Worm (Caenorhabditis elegans) whole organism, L4 larva: ENCODE data around the gene parp-2.

ENCODE experiments used
- F10B5.3 ChIP-seq: sonication (generic microtip); optimal IDR thresholded peaks from 2 replicates; lab custom pipeline; 2016; ENCODE audit warnings: mild to moderate bottlenecking, missing genetic modification characterization, missing compliant biosample characterization
- F26F4.8 ChIP-seq: fragments of 200-800 bp; sonication (Bioruptor generic); conservative IDR thresholded peaks from 2 replicates; pipeline ENCODE4 v1.3.6; 2022; ENCODE audit warnings: missing genetic modification characterization, missing compliant biosample characterization
- F44E2.7 ChIP-seq: fragments of 200-800 bp; sonication (Bioruptor generic); IDR thresholded peaks from 2 replicates; pipeline ENCODE4 v2.1.2; 2022; ENCODE audit warnings: missing genetic modification characterization, missing compliant biosample characterization
- F49E8.2 ChIP-seq: sonication (generic microtip); optimal IDR thresholded peaks from 2 replicates; lab custom pipeline; 2016; ENCODE audit warnings: missing compliant biosample characterization, mild to moderate bottlenecking, missing genetic modification characterization, borderline replicate concordance
- T20F7.1 ChIP-seq: fragments of 200-800 bp; sonication (Bioruptor generic); optimal IDR thresholded peaks from 2 replicates; lab custom pipeline; 2018; ENCODE audit warnings: mild to moderate bottlenecking, missing genetic modification characterization, missing compliant biosample characterization
- Y105C5A.15 ChIP-seq: fragments of 200-800 bp; sonication (Bioruptor generic); IDR thresholded peaks from 2 replicates; pipeline ENCODE4 v1.3.6; 2022; ENCODE audit warnings: missing genetic modification characterization, missing compliant biosample characterization
- aly-2 ChIP-seq: sonication (generic microtip); optimal IDR thresholded peaks from 2 replicates; lab custom pipeline; 2018; ENCODE audit warnings: missing biosample characterization, missing genetic modification characterization
- attf-4 ChIP-seq: sonication (generic microtip); optimal IDR thresholded peaks from 3 replicates; lab custom pipeline; 2017; ENCODE audit warnings: missing biosample characterization, missing genetic modification characterization
- ceh-44 ChIP-seq: fragments of 200-800 bp; sonication (Bioruptor generic); IDR thresholded peaks from 2 replicates; pipeline ENCODE4 v1.3.6; 2022; ENCODE audit warnings: missing genetic modification reagents, missing genetic modification characterization, missing compliant biosample characterization
- ces-1 ChIP-seq: fragments of 150-350 bp; sonication (generic microtip); optimal IDR thresholded peaks from 4 replicates; lab custom pipeline; 2014; ENCODE audit warnings: missing biosample characterization, missing genetic modification reagents, missing genetic modification characterization
- ctbp-1 ChIP-seq: fragments of 200-800 bp; sonication (Bioruptor generic); IDR thresholded peaks from 2 replicates; pipeline ENCODE4 v1.3.6; 2022; ENCODE audit warnings: missing genetic modification reagents, missing genetic modification characterization, missing compliant biosample characterization
- daf-12 ChIP-seq: fragments of 150-350 bp; optimal IDR thresholded peaks from 2 replicates; lab custom pipeline; 2014; ENCODE audit warnings: missing biosample characterization, missing genetic modification reagents, missing genetic modification characterization
- daf-19 ChIP-seq: fragments of 200-800 bp; sonication (Bioruptor generic); conservative IDR thresholded peaks from 2 replicates; pipeline ENCODE4 v1.3.6; 2022; ENCODE audit warnings: missing genetic modification characterization, missing compliant biosample characterization
- dmd-6 ChIP-seq: fragments of 200-800 bp; sonication (Bioruptor generic); IDR thresholded peaks from 2 replicates; pipeline ENCODE4 v1.3.6; 2022; ENCODE audit warnings: missing genetic modification reagents, missing genetic modification characterization, missing compliant biosample characterization
- dmd-9 ChIP-seq: fragments of 200-800 bp; sonication (Bioruptor generic); IDR thresholded peaks from 2 replicates; pipeline ENCODE4 v1.3.6; 2022; ENCODE audit warnings: missing genetic modification reagents, missing genetic modification characterization, missing compliant biosample characterization
- dpl-1 ChIP-seq: fragments of 150-350 bp; optimal IDR thresholded peaks from 2 replicates; lab custom pipeline; 2014; ENCODE audit warnings: missing biosample characterization, missing genetic modification reagents, missing genetic modification characterization
- hlh-11 ChIP-seq: fragments of 200-800 bp; sonication (Bioruptor generic); optimal IDR thresholded peaks from 2 replicates; lab custom pipeline; 2018; ENCODE audit warnings: mild to moderate bottlenecking, missing genetic modification characterization, missing compliant biosample characterization
- jun-1 ChIP-seq: fragments of 150-350 bp; optimal IDR thresholded peaks from 2 replicates; lab custom pipeline; 2014; ENCODE audit warnings: missing biosample characterization, missing genetic modification reagents, missing genetic modification characterization
- lin-29 ChIP-seq: fragments of 200-800 bp; sonication (Bioruptor generic); IDR thresholded peaks from 2 replicates; pipeline ENCODE4 v1.3.6; 2022; ENCODE audit warnings: missing genetic modification reagents, missing genetic modification characterization, missing compliant biosample characterization
- lin-39 ChIP-seq: fragments of 150-350 bp; optimal IDR thresholded peaks from 2 replicates; lab custom pipeline; 2014; ENCODE audit warnings: missing biosample characterization, missing genetic modification reagents, missing genetic modification characterization
- lir-3 ChIP-seq: sonication (generic microtip); optimal IDR thresholded peaks from 2 replicates; lab custom pipeline; 2016; ENCODE audit warnings: mild to moderate bottlenecking, missing genetic modification characterization, missing compliant biosample characterization
- mes-2 ChIP-seq: sonication (generic microtip); optimal IDR thresholded peaks from 2 replicates; lab custom pipeline; 2016; ENCODE audit warnings: missing genotype, mild to moderate bottlenecking, missing genetic modification characterization, missing compliant biosample characterization; ENCODE audit not compliant: poor library complexity, severe bottlenecking
- mxl-3 ChIP-seq: fragments of 200-800 bp; sonication (Bioruptor generic); optimal IDR thresholded peaks from 2 replicates; lab custom pipeline; 2018; ENCODE audit warnings: mild to moderate bottlenecking, missing genetic modification characterization, missing compliant biosample characterization
- nhr-42 ChIP-seq: fragments of 200-800 bp; sonication (Bioruptor generic); IDR thresholded peaks from 2 replicates; pipeline ENCODE4 v1.3.6; 2022; ENCODE audit warnings: missing genetic modification characterization, missing compliant biosample characterization
- pha-4 ChIP-seq, 2 experiments: fragments of 150-350 bp in 1 of 2; fragments of 200-800 bp in 1 of 2; sonication (Bioruptor generic) in 1 of 2; IDR thresholded peaks in 1 of 2; optimal IDR thresholded peaks in 1 of 2; 2 replicates each; pipeline versions ENCODE4 v1.3.6 to Lab custom; 2014 to 2022; ENCODE audit warnings: missing genetic modification characterization in 2 of 2, missing genetic modification reagents in 2 of 2, missing biosample characterization in 1 of 2, missing compliant biosample characterization in 1 of 2
- saeg-2 ChIP-seq: fragments of 200-800 bp; sonication (Bioruptor generic); IDR thresholded peaks from 2 replicates; pipeline ENCODE4 v1.3.6; 2022; ENCODE audit warnings: missing genetic modification reagents, missing genetic modification characterization, missing compliant biosample characterization
- set-16 ChIP-seq: fragments of 200-800 bp; sonication (Bioruptor generic); IDR thresholded peaks from 2 replicates; pipeline ENCODE4 v1.3.6; 2022; ENCODE audit warnings: missing genetic modification reagents, missing genetic modification characterization, missing compliant biosample characterization
- snpc-1.2 ChIP-seq: fragments of 200-800 bp; sonication (Bioruptor generic); IDR thresholded peaks from 2 replicates; pipeline ENCODE4 v1.3.6; 2022; ENCODE audit warnings: missing genetic modification reagents, missing genetic modification characterization, missing compliant biosample characterization
- spr-1 ChIP-seq: sonication (generic microtip); optimal IDR thresholded peaks from 2 replicates; lab custom pipeline; 2016; ENCODE audit warnings: mild to moderate bottlenecking, missing genetic modification characterization, missing compliant biosample characterization
- spr-3 ChIP-seq: fragments of 200-800 bp; sonication (Bioruptor generic); optimal IDR thresholded peaks from 2 replicates; lab custom pipeline; 2018; ENCODE audit warnings: mild to moderate bottlenecking, missing genetic modification characterization, missing compliant biosample characterization
- unc-130 ChIP-seq: sonication (generic microtip); optimal IDR thresholded peaks from 2 replicates; lab custom pipeline; 2016; ENCODE audit warnings: missing genetic modification reagents, missing genetic modification characterization, missing compliant biosample characterization
- unc-62 ChIP-seq, 3 experiments: fragments of 150-350 bp in 1 of 3; sonication (generic microtip); optimal IDR thresholded peaks in 2 of 3; peaks in 1 of 3; 1 replicate in 1 of 3; 2 replicates in 2 of 3; lab custom pipeline; 2014 to 2017; ENCODE audit warnings: missing biosample characterization in 3 of 3, missing genetic modification characterization in 3 of 3, missing genetic modification reagents in 3 of 3, missing genotype in 1 of 3
- vab-7 ChIP-seq: fragments of 200-800 bp; sonication (Bioruptor generic); IDR thresholded peaks from 2 replicates; pipeline ENCODE4 v1.3.6; 2022; ENCODE audit warnings: missing genetic modification reagents, missing genetic modification characterization, missing compliant biosample characterization
- zag-1 ChIP-seq: fragments of 150-350 bp; optimal IDR thresholded peaks from 2 replicates; lab custom pipeline; 2014; ENCODE audit warnings: missing biosample characterization, missing genetic modification characterization
- zfp-2 ChIP-seq: sonication (generic microtip); optimal IDR thresholded peaks from 2 replicates; lab custom pipeline; 2016; ENCODE audit warnings: mild to moderate bottlenecking, missing genetic modification characterization, missing compliant biosample characterization
- ztf-11 ChIP-seq: fragments of 150-350 bp; optimal IDR thresholded peaks from 2 replicates; lab custom pipeline; 2014; ENCODE audit warnings: missing biosample characterization, missing genetic modification characterization
- ztf-7 ChIP-seq: fragments of 150-350 bp; optimal IDR thresholded peaks from 2 replicates; lab custom pipeline; 2014; ENCODE audit warnings: missing biosample characterization, missing genetic modification characterization

Gene parp-2

DNA sequence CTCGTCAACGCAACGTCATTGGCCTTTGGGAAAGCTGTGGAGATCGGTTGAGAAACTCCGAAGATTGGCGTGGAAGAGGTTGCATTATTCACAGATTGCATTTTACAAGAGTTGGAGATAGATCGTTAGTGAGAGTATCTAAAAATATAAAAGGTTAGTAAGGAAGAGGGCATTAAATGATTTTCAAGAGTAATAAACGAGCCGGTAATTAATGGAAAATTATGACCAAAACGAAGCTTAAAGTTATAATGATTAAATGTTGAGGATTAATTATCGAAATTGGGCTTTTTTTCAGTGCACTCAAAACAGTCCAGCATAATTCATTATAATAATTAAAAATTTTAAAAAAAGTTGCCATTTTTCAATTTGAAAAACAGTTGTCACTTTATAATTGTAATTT is 16.5 kb downstream of the parp-2 start, which contains the start of gene pap-2:
Gene pap-2, minus strand, starts transcription at position 101 of the 400 bp plus-strand sequence.
- no peak for TF ChIP-seq daf-19
- TF ChIP-seq mes-2 (tag; lab: Kevin White, UChicago), result no peak
- no peak for TF ChIP-seq spr-3 (GFP tag; lab: Kevin White, UChicago)
- TF ChIP-seq daf-12, result no peak
- TF ChIP-seq mxl-3 (GFP tag; lab: Kevin White, UChicago), result no peak
- no peak for TF ChIP-seq Y105C5A.15 (GFP tag; lab: Robert Waterston, UW)
- no peak for TF ChIP-seq unc-62 (GFP tag; optimal IDR thresholded peaks at IDR 0.05 in 1 of 2; lab: Kevin White, UChicago)
- TF ChIP-seq unc-62 (tag; optimal IDR thresholded peaks at IDR 0.05; lab: Kevin White, UChicago), result no peak
- TF ChIP-seq dmd-6, result no peak
- no peak for TF ChIP-seq lin-39
- no peak for TF ChIP-seq snpc-1.2
- TF ChIP-seq ces-1 (GFP tag; lab: Kevin White, UChicago), result no peak
- TF ChIP-seq jun-1, result no peak
- TF ChIP-seq dmd-9 (GFP tag; lab: Robert Waterston, UW), result no peak
- TF ChIP-seq zag-1 (tag; lab: Kevin White, UChicago), result no peak
- no peak for TF ChIP-seq nhr-42
- TF ChIP-seq F10B5.3, result no peak
- TF ChIP-seq pha-4 (GFP tag; IDR thresholded peaks at IDR 0.05; lab: Robert Waterston, UW), result no peak
- no peak for TF ChIP-seq pha-4 (tag; optimal IDR thresholded peaks at IDR 0.05; lab: Kevin White, UChicago)
- TF ChIP-seq F44E2.7 (GFP tag; lab: Robert Waterston, UW), result no peak

DNA sequence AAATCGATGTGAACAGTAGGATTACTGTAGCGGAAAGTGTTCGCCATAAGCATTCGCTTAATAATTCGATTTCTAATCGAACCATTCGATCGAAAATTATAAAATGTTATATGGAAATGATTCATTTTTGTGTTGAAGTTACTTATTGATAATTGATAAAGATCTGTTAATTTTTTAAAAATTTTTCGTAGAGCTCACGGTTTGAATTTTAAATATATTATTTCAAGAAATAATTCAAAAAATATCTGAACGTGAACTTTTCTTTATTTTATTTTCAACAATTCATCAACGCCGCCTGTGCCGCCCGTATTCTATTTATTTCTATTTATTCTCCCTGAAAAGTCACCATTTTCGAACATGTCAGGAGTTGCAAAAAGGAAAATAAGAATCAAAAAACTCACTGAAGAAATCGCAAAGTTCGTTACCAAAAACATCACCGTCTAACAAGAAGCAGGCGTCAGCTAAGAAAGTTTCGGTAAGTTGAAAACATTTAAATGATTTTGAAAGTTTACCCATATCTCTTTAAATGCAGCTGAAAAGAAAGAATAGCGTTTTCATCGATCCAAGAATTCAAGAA is 18.6 kb downstream of the parp-2 start, which contains the start of the genes T15H9.5 and T15H9.4:
Gene T15H9.5, minus strand, starts transcription at position 101 of the 577 bp plus-strand sequence.
Gene T15H9.4, plus strand, starts transcription at position 527 of the 577 bp plus-strand sequence.
- no peak for TF ChIP-seq ceh-44 (GFP tag; lab: Robert Waterston, UW)
- TF ChIP-seq saeg-2 (GFP tag; lab: Robert Waterston, UW), result no peak
- no peak for TF ChIP-seq lin-29 (GFP tag; lab: Robert Waterston, UW)
- no peak for TF ChIP-seq lir-3
- TF ChIP-seq unc-130 (GFP tag; lab: Kevin White, UChicago), result no peak
- no peak for TF ChIP-seq set-16 (GFP tag; lab: Robert Waterston, UW)
- no peak for TF ChIP-seq spr-1 (tag; lab: Kevin White, UChicago)
- no peak for TF ChIP-seq dpl-1
- TF ChIP-seq T20F7.1, result no peak
- TF ChIP-seq ztf-7 (tag; lab: Kevin White, UChicago), result no peak

DNA sequence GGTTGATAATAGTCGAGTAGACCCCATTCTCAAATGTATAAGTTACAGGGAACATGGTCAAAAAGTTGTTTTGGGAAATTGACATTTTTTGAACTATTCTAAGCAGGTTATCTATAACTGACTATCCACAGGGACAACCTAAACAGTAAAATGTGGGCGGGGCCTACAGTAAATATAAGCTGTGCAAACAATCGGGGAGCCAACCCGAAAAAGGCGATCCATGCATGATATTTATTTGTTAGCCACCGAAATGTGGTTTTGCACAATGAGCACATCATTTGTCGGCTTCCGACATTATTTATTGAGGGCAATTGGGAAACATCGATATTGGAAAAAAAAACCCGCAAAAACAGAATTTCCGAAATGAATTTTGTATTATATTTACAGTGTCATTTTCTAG is 21.9 kb downstream of the parp-2 start, which contains the start of gene hlh-6:
Gene hlh-6, minus strand, starts transcription at position 101 of the 400 bp plus-strand sequence.
- TF ChIP-seq zfp-2 (tag; lab: Kevin White, UChicago) (no peak), vab-7 (GFP tag; lab: Robert Waterston, UW) (no peak), aly-2 (tag; lab: Kevin White, UChicago) (no peak), F44E2.7 (GFP tag; lab: Robert Waterston, UW) (no peak), F10B5.3 (no peak), F26F4.8 (no peak), hlh-11 (tag; lab: Kevin White, UChicago) (no peak), ztf-11 (tag; lab: Kevin White, UChicago) (no peak), F49E8.2 (tag; lab: Kevin White, UChicago) (no peak), ctbp-1 (no peak), attf-4 (tag; lab: Kevin White, UChicago) (no peak)
